Worm (Caenorhabditis elegans): Measurements from ENCODE around the gene bckd-1A.

DNA sequence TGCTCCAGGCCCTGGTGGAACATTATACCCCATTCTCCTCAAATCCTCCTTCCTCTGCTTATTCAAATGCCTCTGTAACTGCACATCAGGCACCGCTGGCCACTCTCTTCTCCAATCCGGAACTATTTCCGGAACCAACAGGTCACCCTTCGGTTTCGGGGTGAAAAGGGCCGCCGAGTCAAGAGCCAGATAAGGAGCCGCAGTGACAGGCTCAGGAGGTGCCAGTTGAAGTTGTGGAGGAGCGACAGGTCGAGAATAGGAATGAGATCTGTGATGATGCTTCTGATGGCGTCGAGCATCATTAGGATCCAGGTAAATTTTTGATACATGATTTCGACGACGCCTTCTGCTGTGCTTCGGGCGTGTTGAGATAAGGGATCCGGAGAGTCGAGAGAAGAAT is 26.0 kb upstream of the bckd-1A start:
- no peak for TF ChIP-seq nhr-237 (tag; optimal IDR thresholded peaks at IDR 0.05)
- no peak for TF ChIP-seq nhr-23 (tag; optimal IDR thresholded peaks at IDR 0.05)
- no peak for TF ChIP-seq ZK546.5 (tag; optimal IDR thresholded peaks at IDR 0.05)
- TF ChIP-seq ama-1 (optimal IDR thresholded peaks at IDR 0.05) = no peak
- TF ChIP-seq lin-39 (tag; optimal IDR thresholded peaks at IDR 0.05) = no peak
- TF ChIP-seq F13H6.1 (tag; optimal IDR thresholded peaks at IDR 0.05) = no peak
